Fruit fly (Drosophila melanogaster) Kc167 (cell line): ENCODE results near the gene Cpr67Fa2.

Experiments used
- h ChIP-seq: fragments of >200 bp; optimal IDR thresholded peaks from 3 replicates; lab custom pipeline; 2018; ENCODE audit warnings: missing external identifiers
- insv ChIP-seq: fragments of >200 bp; optimal IDR thresholded peaks from 3 replicates; lab custom pipeline; 2018; ENCODE audit warnings: missing external identifiers
- psq ChIP-seq: fragments of >200 bp; optimal IDR thresholded peaks from 2 replicates; lab custom pipeline; 2017; ENCODE audit warnings: missing external identifiers
- ttk ChIP-seq: sonication (Bioruptor generic); optimal IDR thresholded peaks from 2 replicates; lab custom pipeline; 2017; ENCODE audit warnings: missing external identifiers

dm6 chr3L:10854026-10854425, 37.5 kb upstream of the Cpr67Fa2 start:
- no peak for TF ChIP-seq insv (lab: Kevin White, UChicago)
- TF ChIP-seq psq (lab: Kevin White, UChicago) = no peak
- no peak for TF ChIP-seq h (lab: Kevin White, UChicago)
- TF ChIP-seq ttk (lab: Kevin White, UChicago) = no peak
